Fruit fly (Drosophila melanogaster) whole organism, embryonic: Measurements from ENCODE around the gene Rsph3.

Experiments
- Adf1 ChIP-seq: fragments of 200-800 bp; sonication (Bioruptor generic); IDR thresholded peaks from 2 replicates; pipeline ENCODE4 v1.3.6; 2022; ENCODE audit warnings: missing biosample characterization, missing genetic modification characterization
- Bteb2 ChIP-seq: fragments of 200-800 bp; sonication (Bioruptor generic); optimal IDR thresholded peaks from 2 replicates; lab custom pipeline; 2016; ENCODE audit warnings: missing biosample characterization, missing genetic modification characterization
- C15 ChIP-seq: fragments of 200-800 bp; sonication (Bioruptor generic); IDR thresholded peaks from 3 replicates; pipeline ENCODE4 v1.3.6; 2022; ENCODE audit warnings: missing biosample characterization, missing genetic modification characterization
- CG10543 ChIP-seq: fragments of 200-800 bp; sonication (Bioruptor generic); optimal IDR thresholded peaks from 3 replicates; lab custom pipeline; 2017; ENCODE audit warnings: missing biosample characterization, mild to moderate bottlenecking, missing genetic modification characterization, moderate library complexity
- CG11398 ChIP-seq: fragments of 200-800 bp; sonication (Bioruptor generic); optimal IDR thresholded peaks from 2 replicates; lab custom pipeline; 2016; ENCODE audit warnings: missing biosample characterization, missing genetic modification characterization
- CG11456 ChIP-seq: fragments of 200-800 bp; sonication (Bioruptor generic); IDR thresholded peaks from 3 replicates; pipeline ENCODE4 v1.3.6; 2022; ENCODE audit warnings: missing biosample characterization, missing genetic modification characterization
- CG11504 ChIP-seq: fragments of 200-800 bp; sonication (Bioruptor generic); optimal IDR thresholded peaks from 3 replicates; lab custom pipeline; 2019; ENCODE audit warnings: missing biosample characterization, mild to moderate bottlenecking, missing genetic modification characterization, moderate library complexity
- CG13123 ChIP-seq: fragments of 200-800 bp; sonication (Bioruptor generic); optimal IDR thresholded peaks from 2 replicates; lab custom pipeline; 2016; ENCODE audit warnings: missing biosample characterization, missing genetic modification characterization
- CG13287 ChIP-seq: fragments of 200-800 bp; sonication (Bioruptor generic); IDR thresholded peaks from 2 replicates; pipeline ENCODE4 v1.3.6; 2022; ENCODE audit warnings: missing biosample characterization, missing genetic modification characterization; ENCODE audit not compliant: partially characterized antibody
- CG13424 ChIP-seq: fragments of 200-800 bp; sonication (Bioruptor generic); optimal IDR thresholded peaks from 2 replicates; lab custom pipeline; 2019; ENCODE audit warnings: missing biosample characterization, mild to moderate bottlenecking, missing genetic modification characterization, moderate library complexity
- CG13775 ChIP-seq: fragments of 200-800 bp; sonication (Bioruptor generic); optimal IDR thresholded peaks from 3 replicates; lab custom pipeline; 2017; ENCODE audit warnings: missing biosample characterization, mild to moderate bottlenecking, missing genetic modification characterization
- CG14860 ChIP-seq: fragments of 200-800 bp; sonication (Bioruptor generic); IDR thresholded peaks from 3 replicates; pipeline ENCODE4 v1.3.6; 2022; ENCODE audit warnings: missing biosample characterization, missing genetic modification characterization; ENCODE audit not compliant: partially characterized antibody
- CG15011 ChIP-seq: fragments of 200-800 bp; sonication (Bioruptor generic); optimal IDR thresholded peaks from 3 replicates; lab custom pipeline; 2018; ENCODE audit warnings: missing biosample characterization, mild to moderate bottlenecking, missing genetic modification characterization
- CG17359 ChIP-seq: fragments of 200-800 bp; sonication (Bioruptor generic); optimal IDR thresholded peaks from 3 replicates; lab custom pipeline; 2018; ENCODE audit warnings: missing biosample characterization, mild to moderate bottlenecking, missing genetic modification characterization, moderate library complexity
- CG18011 ChIP-seq: fragments of 200-800 bp; sonication (Bioruptor generic); optimal IDR thresholded peaks from 2 replicates; lab custom pipeline; 2017; ENCODE audit warnings: missing biosample characterization, missing genetic modification characterization, mild to moderate bottlenecking, moderate library complexity, missing genotype
- CG2712 ChIP-seq: fragments of 200-800 bp; optimal IDR thresholded peaks from 3 replicates; lab custom pipeline; 2019; ENCODE audit warnings: missing biosample characterization, mild to moderate bottlenecking, missing genetic modification characterization, moderate library complexity
- CG3065 ChIP-seq: fragments of 200-800 bp; sonication (Bioruptor generic); optimal IDR thresholded peaks from 2 replicates; lab custom pipeline; 2016; ENCODE audit warnings: missing biosample characterization, missing genetic modification characterization
- CG3281 ChIP-seq: fragments of 200-800 bp; sonication (Bioruptor generic); optimal IDR thresholded peaks from 3 replicates; lab custom pipeline; 2017; ENCODE audit warnings: missing biosample characterization, mild to moderate bottlenecking, missing genetic modification characterization
- CG6175 ChIP-seq: fragments of 200-800 bp; sonication (Bioruptor generic); IDR thresholded peaks from 3 replicates; pipeline ENCODE4 v1.3.6; 2022; ENCODE audit warnings: missing biosample characterization, missing genetic modification characterization
- CG6765 ChIP-seq: fragments of 200-800 bp; sonication (Bioruptor generic); optimal IDR thresholded peaks from 3 replicates; lab custom pipeline; 2017; ENCODE audit warnings: missing biosample characterization, mild to moderate bottlenecking, missing genetic modification characterization
- CG8478 ChIP-seq: fragments of >200 bp; optimal IDR thresholded peaks from 2 replicates; lab custom pipeline; 2018
- CG9215 ChIP-seq: fragments of 200-800 bp; sonication (Bioruptor generic); IDR thresholded peaks from 2 replicates; pipeline ENCODE4 v1.3.6; 2022; ENCODE audit warnings: missing biosample characterization, missing genetic modification characterization
- CG9932 ChIP-seq: fragments of 200-800 bp; sonication (Bioruptor generic); IDR thresholded peaks from 2 replicates; pipeline ENCODE4 v1.3.6; 2022; ENCODE audit warnings: missing biosample characterization, missing genetic modification characterization
- CHES-1-like ChIP-seq: fragments of 200-800 bp; sonication (Bioruptor generic); optimal IDR thresholded peaks from 2 replicates; lab custom pipeline; 2016; ENCODE audit warnings: missing biosample characterization, missing genetic modification characterization
- Dbx ChIP-seq: fragments of 200-800 bp; sonication (Bioruptor generic); IDR thresholded peaks from 3 replicates; pipeline ENCODE4 v1.3.6; 2022; ENCODE audit warnings: missing biosample characterization, missing genetic modification characterization
- Dfd ChIP-seq, 2 experiments: fragments of >200 bp; optimal IDR thresholded peaks; 2 replicates each; lab custom pipeline; 2017; ENCODE audit warnings: missing biosample characterization in 2 of 2, missing genetic modification characterization in 2 of 2
- Dref ChIP-seq: fragments of 200-800 bp; sonication (Bioruptor generic); IDR thresholded peaks from 2 replicates; pipeline ENCODE4 v1.3.6; 2022; ENCODE audit warnings: missing biosample characterization, missing genetic modification characterization
- Hmx ChIP-seq: fragments of 200-800 bp; sonication (Bioruptor generic); optimal IDR thresholded peaks from 2 replicates; lab custom pipeline; 2016; ENCODE audit warnings: missing biosample characterization, missing genetic modification characterization
- Hr39 ChIP-seq: fragments of >200 bp; optimal IDR thresholded peaks from 2 replicates; lab custom pipeline; 2017
- Hr51 ChIP-seq, 2 experiments: fragments of 200-800 bp; sonication (Bioruptor generic); optimal IDR thresholded peaks; 2 replicates in 1 of 2; 3 replicates in 1 of 2; lab custom pipeline; 2016 to 2018; ENCODE audit warnings: missing biosample characterization in 2 of 2, missing genetic modification characterization in 2 of 2, mild to moderate bottlenecking in 1 of 2, moderate library complexity in 1 of 2
- Hr78 ChIP-seq, 2 experiments: fragments of 200-800 bp in 1 of 2; fragments of >200 bp in 1 of 2; sonication (Bioruptor generic) in 1 of 2; optimal IDR thresholded peaks; 2 replicates each; lab custom pipeline; 2017 to 2019; ENCODE audit warnings: missing biosample characterization in 2 of 2, missing genetic modification characterization in 2 of 2, mild to moderate bottlenecking in 1 of 2, moderate library complexity in 1 of 2
- Sox100B ChIP-seq: fragments of 200-800 bp; sonication (Bioruptor generic); optimal IDR thresholded peaks from 3 replicates; lab custom pipeline; 2018; ENCODE audit warnings: missing biosample characterization, mild to moderate bottlenecking, missing genetic modification characterization
- Sry-δ ChIP-seq: fragments of 200-800 bp; sonication (Bioruptor generic); optimal IDR thresholded peaks from 2 replicates; lab custom pipeline; 2016; ENCODE audit warnings: missing biosample characterization, missing genetic modification characterization
- Xbp1 ChIP-seq: fragments of 200-800 bp; sonication (Bioruptor generic); optimal IDR thresholded peaks from 3 replicates; lab custom pipeline; 2016; ENCODE audit warnings: missing biosample characterization, mild to moderate bottlenecking, missing genetic modification characterization
- abd-A ChIP-seq: fragments of 200-800 bp; sonication (Bioruptor generic); optimal IDR thresholded peaks from 3 replicates; lab custom pipeline; 2019; ENCODE audit warnings: missing biosample characterization, mild to moderate bottlenecking, missing genetic modification characterization, moderate library complexity
- ac ChIP-seq: fragments of 200-800 bp; sonication (Bioruptor generic); optimal IDR thresholded peaks from 3 replicates; lab custom pipeline; 2017; ENCODE audit warnings: missing biosample characterization, mild to moderate bottlenecking, missing genetic modification characterization
- dati ChIP-seq: fragments of 200-800 bp; sonication (Bioruptor generic); IDR thresholded peaks from 2 replicates; pipeline ENCODE4 v1.3.6; 2022; ENCODE audit warnings: missing biosample characterization, missing genetic modification characterization
- gcm2 ChIP-seq: fragments of 200-800 bp; sonication (Bioruptor generic); optimal IDR thresholded peaks from 2 replicates; lab custom pipeline; 2016; ENCODE audit warnings: missing biosample characterization, missing genetic modification characterization
- gem ChIP-seq: fragments of 200-800 bp; sonication (Bioruptor generic); optimal IDR thresholded peaks from 2 replicates; lab custom pipeline; 2019; ENCODE audit warnings: missing biosample characterization, mild to moderate bottlenecking, missing genetic modification characterization, moderate library complexity
- lab ChIP-seq: fragments of 200-800 bp; sonication (Bioruptor generic); optimal IDR thresholded peaks from 3 replicates; lab custom pipeline; 2017; ENCODE audit warnings: missing biosample characterization, missing genetic modification characterization, mild to moderate bottlenecking, moderate library complexity, missing genetic modification reagents
- lola ChIP-seq, 3 experiments: fragments of >200 bp in 2 of 3; fragments of 200-800 bp in 1 of 3; sonication (Bioruptor generic) in 1 of 3; optimal IDR thresholded peaks; 2 replicates each; lab custom pipeline; 2017 to 2019; ENCODE audit warnings: missing biosample characterization in 3 of 3, missing genetic modification characterization in 3 of 3, mild to moderate bottlenecking in 1 of 3, moderate library complexity in 1 of 3
- nau ChIP-seq: fragments of 200-800 bp; sonication (Bioruptor generic); optimal IDR thresholded peaks from 3 replicates; lab custom pipeline; 2017; ENCODE audit warnings: missing biosample characterization, mild to moderate bottlenecking, missing genetic modification characterization, missing genetic modification reagents
- p53 ChIP-seq: fragments of 200-800 bp; sonication (Bioruptor generic); optimal IDR thresholded peaks from 2 replicates; lab custom pipeline; 2016; ENCODE audit warnings: missing biosample characterization, missing genetic modification characterization
- sens-2 ChIP-seq: fragments of 200-800 bp; sonication (Bioruptor generic); IDR thresholded peaks from 2 replicates; pipeline ENCODE4 v1.3.6; 2022; ENCODE audit warnings: missing biosample characterization, missing genetic modification characterization
- ssp ChIP-seq: fragments of 200-800 bp; sonication (Bioruptor generic); IDR thresholded peaks from 2 replicates; pipeline ENCODE4 v1.3.6; 2022; ENCODE audit warnings: missing biosample characterization, missing genetic modification characterization
- tll ChIP-seq, 2 experiments: fragments of 200-800 bp in 1 of 2; fragments of >200 bp in 1 of 2; sonication (Bioruptor generic) in 1 of 2; optimal IDR thresholded peaks; 2 replicates each; lab custom pipeline; 2017 to 2019; ENCODE audit warnings: missing biosample characterization in 2 of 2, missing genetic modification characterization in 2 of 2, mild to moderate bottlenecking in 1 of 2, moderate library complexity in 1 of 2
- tna ChIP-seq: fragments of 200-800 bp; sonication (Bioruptor generic); IDR thresholded peaks from 2 replicates; pipeline ENCODE4 v1.3.6; 2022; ENCODE audit warnings: missing biosample characterization, missing genetic modification characterization; ENCODE audit not compliant: partially characterized antibody
- wor ChIP-seq: fragments of 200-800 bp; sonication (Bioruptor generic); IDR thresholded peaks from 2 replicates; pipeline ENCODE4 v1.3.6; 2022; ENCODE audit warnings: missing biosample characterization, missing genetic modification characterization
- yki ChIP-seq: fragments of >200 bp; optimal IDR thresholded peaks from 3 replicates; lab custom pipeline; 2018
- z ChIP-seq: fragments of 200-800 bp; sonication (Bioruptor generic); IDR thresholded peaks from 3 replicates; pipeline ENCODE4 v1.3.6; 2022; ENCODE audit warnings: missing biosample characterization, missing genetic modification characterization
- zfh2 ChIP-seq: fragments of 200-800 bp; sonication (Bioruptor generic); optimal IDR thresholded peaks from 2 replicates; lab custom pipeline; 2016; ENCODE audit warnings: missing biosample characterization, missing genetic modification characterization

The Rsph3 gene

DNA sequence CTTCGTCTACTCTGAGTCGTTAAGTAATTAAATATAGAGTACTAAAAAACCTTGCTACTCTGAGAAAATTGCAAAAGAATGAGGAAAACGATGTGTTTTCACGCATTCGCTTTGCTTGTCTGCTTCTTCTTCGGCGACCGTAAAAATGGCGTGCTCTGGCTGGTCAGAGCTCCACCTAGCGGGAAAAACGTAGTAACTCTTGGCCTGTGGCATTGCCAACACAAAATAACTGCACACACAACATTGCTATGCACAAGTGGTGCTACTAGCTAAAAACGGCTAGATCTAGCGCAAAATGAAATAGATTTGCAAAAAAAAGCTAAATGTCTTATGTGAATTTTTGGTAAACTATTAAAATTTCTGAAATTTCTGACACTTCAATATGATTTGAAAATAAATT lies 15.9 kb downstream of the Rsph3 start (continued):
- peak; percentile 41; the same call in 1 of the 2 replicates for TF ChIP-seq ssp (GFP tag; lab: Robert Waterston, UW)
- TF ChIP-seq CG9215, result peak; percentile 100
- no peak for TF ChIP-seq CG11398 (GFP tag; lab: Kevin White, UChicago)
- TF ChIP-seq Sry-δ (GFP tag; lab: Kevin White, UChicago), result peak; percentile 62
- TF ChIP-seq Adf1 (GFP tag; lab: Robert Waterston, UW), result peak; percentile 33; the same call in 1 of the 2 replicates
- TF ChIP-seq Sox100B (GFP tag; lab: Kevin White, UChicago), result peak; percentile 3
- TF ChIP-seq lab, result peak; percentile 43
- TF ChIP-seq CG11504 (tag; lab: Kevin White, UChicago), result peak; percentile 61
- no peak for TF ChIP-seq wor (GFP tag; lab: Robert Waterston, UW)
- TF ChIP-seq zfh2 (GFP tag; lab: Kevin White, UChicago), result peak; percentile 58
- TF ChIP-seq CG10543 (GFP tag; lab: Kevin White, UChicago), result peak; percentile 42
- no peak for TF ChIP-seq CG6765 (GFP tag; lab: Kevin White, UChicago)
- no peak for TF ChIP-seq tll (GFP tag; optimal IDR thresholded peaks at IDR 0.05; lab: Kevin White, UChicago)
- peak; percentile 84 for TF ChIP-seq CG9932 (GFP tag; lab: Robert Waterston, UW)
- TF ChIP-seq CG3065, result no peak
- no peak for TF ChIP-seq C15 (GFP tag; lab: Robert Waterston, UW)
- peak; percentile 4 to 41 for TF ChIP-seq Hr51 (GFP tag; optimal IDR thresholded peaks at IDR 0.05; lab: Kevin White, UChicago)
- peak; percentile 65 for TF ChIP-seq gem
- no peak for TF ChIP-seq CG8478 (lab: Kevin White, UChicago)
- no peak for TF ChIP-seq CG15011
- TF ChIP-seq CHES-1-like (GFP tag; lab: Kevin White, UChicago), result peak; percentile 72
- TF ChIP-seq z (GFP tag; lab: Robert Waterston, UW), result no peak
- TF ChIP-seq CG3281 (GFP tag; lab: Kevin White, UChicago), result peak; percentile 6
- no peak for TF ChIP-seq dati (GFP tag; lab: Robert Waterston, UW)
- TF ChIP-seq CG13775 (GFP tag; lab: Kevin White, UChicago), result peak; percentile 11
- no peak for TF ChIP-seq gcm2
- no peak for TF ChIP-seq nau (GFP tag; lab: Kevin White, UChicago)
- peak; percentile 66 for TF ChIP-seq CG2712 (tag; lab: Kevin White, UChicago)
- no peak for TF ChIP-seq Hr78 (GFP tag; optimal IDR thresholded peaks at IDR 0.05; lab: Kevin White, UChicago)
- TF ChIP-seq Hr39 (lab: Kevin White, UChicago), result no peak
- no peak for TF ChIP-seq ac
- TF ChIP-seq CG11456 (GFP tag; lab: Robert Waterston, UW), result peak; percentile 85
- peak; percentile 28 for TF ChIP-seq Bteb2 (GFP tag; lab: Kevin White, UChicago)
- no peak for TF ChIP-seq Dfd (GFP tag; optimal IDR thresholded peaks at IDR 0.05; lab: Kevin White, UChicago)
- TF ChIP-seq CG18011 (GFP tag; lab: Kevin White, UChicago), result no peak
- TF ChIP-seq CG13123 (GFP tag; lab: Kevin White, UChicago), result no peak
- TF ChIP-seq CG6175 (GFP tag; lab: Robert Waterston, UW), result peak; percentile 16; the same call in 1 of the 3 replicates
- peak; percentile 56 for TF ChIP-seq Dref (GFP tag; lab: Robert Waterston, UW)
- TF ChIP-seq CG13424 (tag; lab: Kevin White, UChicago), result peak; percentile 57
- no peak for TF ChIP-seq CG14860 (GFP tag; lab: Robert Waterston, UW)
- TF ChIP-seq Xbp1, result peak; percentile 66
- TF ChIP-seq tna (GFP tag; lab: Robert Waterston, UW), result no peak
- TF ChIP-seq CG17359 (tag; lab: Kevin White, UChicago), result peak; percentile 36
- TF ChIP-seq yki, result no peak
- peak; percentile 23 for TF ChIP-seq p53
- peak; percentile 54; the same call in 1 of the 2 replicates for TF ChIP-seq CG13287 (GFP tag; lab: Robert Waterston, UW)
- TF ChIP-seq sens-2 (GFP tag; lab: Robert Waterston, UW), result 0 out of 2 replicates have a peak, but pooled peaks have one; percentile 30
- peak; percentile 23 for TF ChIP-seq abd-A (tag; lab: Kevin White, UChicago)
- peak in 1 of 3 experiments; percentile 23 for TF ChIP-seq lola (GFP tag; optimal IDR thresholded peaks at IDR 0.05; lab: Kevin White, UChicago)
- TF ChIP-seq Dbx, result peak; percentile 72
- TF ChIP-seq Hmx (GFP tag; lab: Kevin White, UChicago), result no peak
